Worm (Caenorhabditis elegans) whole organism, late embryonic: Measurements from ENCODE around the gene mrps-23.

Source experiments
- C08G9.2 ChIP-seq: sonication (generic microtip); optimal IDR thresholded peaks from 2 replicates; lab custom pipeline; 2016; ENCODE audit warnings: mild to moderate bottlenecking, missing genetic modification characterization, moderate library complexity, missing compliant biosample characterization
- ama-1 ChIP-seq: fragments of 150-350 bp; optimal IDR thresholded peaks from 2 replicates; lab custom pipeline; 2014
- ceh-45 ChIP-seq: fragments of 200-800 bp; sonication (Bioruptor generic); IDR thresholded peaks from 2 replicates; pipeline ENCODE4 v1.3.6; 2022; ENCODE audit warnings: missing genetic modification reagents, missing genetic modification characterization, missing compliant biosample characterization
- fkh-10 ChIP-seq: fragments of 150-350 bp; optimal IDR thresholded peaks from 2 replicates; lab custom pipeline; 2014; ENCODE audit warnings: missing biosample characterization, missing genetic modification reagents, missing genetic modification characterization
- hlh-30 ChIP-seq: sonication (generic microtip); optimal IDR thresholded peaks from 2 replicates; lab custom pipeline; 2017; ENCODE audit warnings: antibody characterized with exemption, missing genetic modification characterization, missing compliant biosample characterization; ENCODE audit not compliant: insufficient read depth
- madf-2 ChIP-seq: sonication (generic microtip); optimal IDR thresholded peaks from 2 replicates; lab custom pipeline; 2017; ENCODE audit warnings: missing genetic modification characterization, missing compliant biosample characterization
- nfya-1 ChIP-seq: sonication (generic microtip); optimal IDR thresholded peaks from 2 replicates; lab custom pipeline; 2017; ENCODE audit warnings: missing genetic modification characterization, mild to moderate bottlenecking, missing compliant biosample characterization, antibody characterized with exemption, moderate library complexity
- npax-4 ChIP-seq: sonication (generic microtip); optimal IDR thresholded peaks from 2 replicates; lab custom pipeline; 2016; ENCODE audit warnings: missing genetic modification characterization, missing compliant biosample characterization
- pqm-1 ChIP-seq: sonication (generic microtip); optimal IDR thresholded peaks from 2 replicates; lab custom pipeline; 2016; ENCODE audit warnings: missing genetic modification characterization, missing compliant biosample characterization
- syd-9 ChIP-seq: sonication (generic microtip); optimal IDR thresholded peaks from 2 replicates; lab custom pipeline; 2016; ENCODE audit warnings: mild to moderate bottlenecking, missing genetic modification characterization, moderate library complexity, missing compliant biosample characterization
- tbx-2 ChIP-seq: sonication (generic microtip); optimal IDR thresholded peaks from 2 replicates; lab custom pipeline; 2016; ENCODE audit warnings: missing genetic modification characterization, missing compliant biosample characterization
- unc-42 ChIP-seq: sonication (generic microtip); optimal IDR thresholded peaks from 2 replicates; lab custom pipeline; 2016; ENCODE audit warnings: missing genotype, missing genetic modification characterization, missing compliant biosample characterization

ce11 chrIII:9558463-9558862, 35.0 kb upstream of the mrps-23 start, which contains the start of gene C48B4.6:
- TF ChIP-seq unc-42 (tag; lab: Kevin White, UChicago) (no peak), C08G9.2 (tag; lab: Kevin White, UChicago) (no peak), pqm-1 (tag; lab: Kevin White, UChicago) (no peak), npax-4 (tag; lab: Kevin White, UChicago) (no peak), nfya-1 (tag; lab: Kevin White, UChicago) (no peak), ceh-45 (GFP tag; lab: Robert Waterston, UW) (no peak), tbx-2 (no peak), ama-1 (lab: Kevin White, UChicago) (no peak), syd-9 (tag; lab: Kevin White, UChicago) (no peak), hlh-30 (tag; lab: Kevin White, UChicago) (no peak), madf-2 (no peak), fkh-10 (GFP tag; lab: Kevin White, UChicago) (no peak)
